Worm (Caenorhabditis elegans): ENCODE data around the gene irld-60.

Gene irld-60

DNA sequence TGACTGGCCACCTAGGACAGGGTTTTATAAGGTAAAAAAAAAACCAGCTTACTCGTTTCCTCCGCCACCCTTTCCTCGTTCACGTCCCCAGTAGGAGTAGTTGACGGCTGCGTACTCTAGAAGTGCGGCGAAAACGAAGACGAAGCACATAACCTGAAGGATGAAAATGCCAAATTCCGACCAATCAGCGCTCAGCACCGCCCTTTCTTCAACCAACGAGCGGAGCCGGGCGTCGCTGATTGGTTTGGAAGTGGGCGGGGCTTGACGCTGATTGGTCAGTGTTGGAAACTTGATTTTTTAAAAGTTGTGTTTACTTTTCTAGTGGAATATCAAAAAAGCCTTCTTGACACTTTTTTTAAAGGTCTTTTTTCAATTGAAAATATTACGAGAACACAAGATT is 23.0 kb upstream of the irld-60 start:
- TF ChIP-seq flt-1 (GFP tag; IDR thresholded peaks at IDR 0.05) (no peak), med-1 (GFP tag; optimal IDR thresholded peaks at IDR 0.05; ENCODE audit: insufficient read depth) (no peak), klf-2 (GFP tag; conservative IDR thresholded peaks at IDR 0.05) (no peak), ztf-29 (GFP tag; IDR thresholded peaks at IDR 0.05) (no peak), T22C8.4 (GFP tag; IDR thresholded peaks at IDR 0.05) (no peak), cog-1 (tag; optimal IDR thresholded peaks at IDR 0.05) (no peak), ref-1 (GFP tag; conservative IDR thresholded peaks at IDR 0.05) (no peak), tab-1 (GFP tag; IDR thresholded peaks at IDR 0.05) (no peak), ztf-23 (GFP tag; IDR thresholded peaks at IDR 0.05) (no peak)

DNA sequence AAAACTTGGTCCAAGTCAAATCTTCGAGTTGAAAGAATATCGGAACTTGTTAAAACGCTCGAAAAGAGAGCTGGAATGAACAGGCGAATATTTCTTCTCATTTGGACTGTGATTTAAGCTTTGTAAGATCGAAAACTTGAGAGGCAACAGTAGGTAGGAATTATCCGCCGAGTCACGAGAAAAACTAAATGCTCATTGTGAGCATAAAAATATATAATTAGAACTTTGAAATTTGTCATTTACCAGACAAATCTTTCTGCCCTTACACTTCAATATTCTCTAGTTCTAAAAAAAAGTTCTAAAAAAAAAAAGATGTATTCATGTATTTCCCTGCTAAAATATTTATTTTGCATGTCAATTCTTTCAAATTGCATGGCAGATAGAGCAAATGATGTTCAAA is 13.5 kb upstream of the irld-60 start, which contains the start of the genes irld-19 and irld-61:
TSS of gene irld-19 (minus strand) at position 101 of the 400 bp plus-strand sequence.
TSS of gene irld-61 (plus strand) at position 313 of the 400 bp plus-strand sequence.
- no peak for TF ChIP-seq flt-1 (GFP tag; IDR thresholded peaks at IDR 0.05)
- TF ChIP-seq ref-1 (GFP tag; conservative IDR thresholded peaks at IDR 0.05): no peak

DNA sequence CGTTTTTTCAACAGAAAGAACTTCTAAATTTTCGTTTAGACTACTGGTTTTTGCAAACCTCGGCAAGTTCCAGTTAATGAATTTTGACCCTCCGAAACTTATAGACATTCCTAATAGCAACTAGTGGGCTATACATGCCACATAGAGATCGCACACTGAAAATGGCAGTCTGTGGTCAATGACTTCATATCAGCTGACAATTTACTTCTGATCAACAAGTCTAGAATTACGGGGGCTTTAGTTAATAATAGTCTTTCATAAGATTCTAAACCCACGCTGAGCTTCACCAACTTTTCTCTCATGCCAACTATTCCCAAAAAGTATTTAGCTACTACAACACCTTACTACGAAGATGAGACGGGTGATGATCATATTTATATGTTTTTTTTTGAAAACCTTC is 6.6 kb upstream of the irld-60 start, which contains the start of gene srw-9:
TSS of gene srw-9 (plus strand) at position 301 of the 400 bp plus-strand sequence.
- TF ChIP-seq klf-2 (GFP tag; conservative IDR thresholded peaks at IDR 0.05): no peak
- no peak for TF ChIP-seq flt-1 (GFP tag; IDR thresholded peaks at IDR 0.05)

DNA sequence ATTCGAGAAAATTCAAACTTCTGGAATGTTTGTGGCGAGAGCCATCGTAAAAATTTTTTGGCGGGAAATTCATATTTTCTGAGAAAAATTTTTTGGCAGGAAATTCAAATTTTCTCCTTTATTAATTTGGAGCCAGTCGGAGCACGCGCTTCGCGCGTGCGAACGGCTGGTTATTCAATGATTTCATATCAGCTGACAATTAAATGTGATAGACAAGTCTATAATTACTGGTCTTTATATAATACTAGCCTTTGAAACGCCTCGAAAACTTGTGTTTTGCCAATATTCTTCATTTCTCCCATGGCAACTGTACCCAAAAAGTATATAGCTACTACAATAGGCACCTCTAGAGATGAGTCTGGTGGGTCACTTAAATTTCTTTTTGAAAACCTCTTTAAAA is 4.3 kb upstream of the irld-60 start, which contains the start of gene srw-10:
TSS of gene srw-10 (plus strand) at position 301 of the 400 bp plus-strand sequence.
- TF ChIP-seq T22C8.4 (GFP tag; IDR thresholded peaks at IDR 0.05): no peak
- TF ChIP-seq flt-1 (GFP tag; IDR thresholded peaks at IDR 0.05): no peak
- TF ChIP-seq ztf-29 (GFP tag; IDR thresholded peaks at IDR 0.05): no peak
- TF ChIP-seq cog-1 (tag; optimal IDR thresholded peaks at IDR 0.05): no peak
- no peak for TF ChIP-seq ref-1 (GFP tag; conservative IDR thresholded peaks at IDR 0.05)
- no peak for TF ChIP-seq ztf-23 (GFP tag; IDR thresholded peaks at IDR 0.05)
- TF ChIP-seq tab-1 (GFP tag; IDR thresholded peaks at IDR 0.05): no peak
- no peak for TF ChIP-seq klf-2 (GFP tag; conservative IDR thresholded peaks at IDR 0.05)
- no peak for TF ChIP-seq med-1 (GFP tag; optimal IDR thresholded peaks at IDR 0.05; ENCODE audit: insufficient read depth)

DNA sequence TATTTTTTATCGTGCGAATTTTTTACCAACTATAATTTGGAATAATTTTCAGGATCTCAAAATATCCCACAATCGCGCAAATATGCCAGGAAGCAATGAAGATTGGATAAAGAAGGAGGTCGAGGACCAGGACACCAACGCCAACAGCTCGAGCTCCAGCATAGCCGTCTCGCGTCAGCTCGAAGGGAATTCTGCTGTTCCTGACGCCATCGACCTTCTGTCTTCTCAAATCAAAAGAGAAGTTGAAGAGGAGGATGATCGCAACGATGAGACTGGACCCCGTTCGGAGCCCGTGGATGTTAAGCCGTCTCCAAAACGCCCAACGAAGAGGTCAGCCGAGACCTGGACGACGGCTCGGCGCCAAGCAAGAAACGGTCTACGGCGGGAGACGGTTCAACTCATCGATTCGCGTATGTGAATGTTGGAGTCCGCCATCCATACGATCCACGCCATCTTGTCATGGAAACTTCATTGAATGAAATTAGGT is 4.3 kb downstream of the irld-60 start, which contains the start of gene Y111B2A.21:
TSS of gene Y111B2A.21 (plus strand) at position 51 of the 487 bp plus-strand sequence.
- no peak for TF ChIP-seq ztf-29 (GFP tag; IDR thresholded peaks at IDR 0.05)
- TF ChIP-seq cog-1 (tag; optimal IDR thresholded peaks at IDR 0.05): no peak
- TF ChIP-seq ref-1 (GFP tag; conservative IDR thresholded peaks at IDR 0.05): no peak
- TF ChIP-seq klf-2 (GFP tag; conservative IDR thresholded peaks at IDR 0.05): no peak

DNA sequence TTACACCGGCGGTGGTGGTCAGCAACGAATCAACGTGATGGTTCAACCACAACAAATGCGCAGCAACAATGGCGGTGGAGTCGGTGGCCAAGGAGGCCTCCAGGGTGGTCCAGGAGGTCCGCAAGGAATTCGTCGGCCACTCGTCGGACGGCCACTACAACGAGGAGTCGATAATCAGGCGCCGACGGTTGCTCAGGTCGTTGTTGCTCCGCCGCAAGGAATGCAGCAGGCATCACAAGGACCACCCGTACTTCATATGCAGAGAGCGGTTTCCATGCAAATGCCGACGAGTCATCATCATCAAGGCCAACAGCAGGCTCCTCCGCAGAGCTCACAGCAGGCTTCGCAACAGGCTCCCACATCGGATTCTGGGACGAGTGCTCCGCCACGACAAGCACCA is 7.2 kb downstream of the irld-60 start:
- TF ChIP-seq med-1 (GFP tag; optimal IDR thresholded peaks at IDR 0.05; ENCODE audit: insufficient read depth): no peak
- TF ChIP-seq T22C8.4 (GFP tag; IDR thresholded peaks at IDR 0.05): no peak
- TF ChIP-seq klf-2 (GFP tag; conservative IDR thresholded peaks at IDR 0.05): no peak
- TF ChIP-seq ztf-29 (GFP tag; IDR thresholded peaks at IDR 0.05): no peak
- TF ChIP-seq tab-1 (GFP tag; IDR thresholded peaks at IDR 0.05): no peak
- TF ChIP-seq ztf-23 (GFP tag; IDR thresholded peaks at IDR 0.05): no peak
- no peak for TF ChIP-seq flt-1 (GFP tag; IDR thresholded peaks at IDR 0.05)
- TF ChIP-seq cog-1 (tag; optimal IDR thresholded peaks at IDR 0.05): no peak
- TF ChIP-seq ref-1 (GFP tag; conservative IDR thresholded peaks at IDR 0.05): no peak

DNA sequence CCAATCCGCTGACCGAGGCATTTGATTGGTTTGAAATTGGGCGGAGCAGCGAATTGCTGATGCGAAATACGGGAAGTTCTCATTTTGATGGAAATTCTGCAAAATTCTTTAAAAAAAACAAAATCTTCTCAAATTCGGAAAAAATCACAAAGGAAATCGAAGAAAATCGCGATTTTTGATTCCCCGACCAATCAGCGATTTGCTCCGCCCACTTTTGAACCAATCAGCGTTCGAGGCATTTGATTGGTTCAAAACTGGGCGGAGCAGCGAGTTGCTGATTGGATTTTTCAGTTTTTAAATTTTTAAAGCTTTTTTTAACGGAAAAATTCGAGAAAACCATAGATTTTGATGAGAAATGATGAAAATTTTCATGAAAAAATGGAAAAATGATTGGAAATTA is 10.4 kb downstream of the irld-60 start:
- no peak for TF ChIP-seq tab-1 (GFP tag; IDR thresholded peaks at IDR 0.05)
- no peak for TF ChIP-seq ztf-23 (GFP tag; IDR thresholded peaks at IDR 0.05)
- no peak for TF ChIP-seq cog-1 (tag; optimal IDR thresholded peaks at IDR 0.05)
- TF ChIP-seq med-1 (GFP tag; optimal IDR thresholded peaks at IDR 0.05; ENCODE audit: insufficient read depth): no peak
- TF ChIP-seq ref-1 (GFP tag; conservative IDR thresholded peaks at IDR 0.05): no peak
- TF ChIP-seq flt-1 (GFP tag; IDR thresholded peaks at IDR 0.05): no peak
- no peak for TF ChIP-seq T22C8.4 (GFP tag; IDR thresholded peaks at IDR 0.05)
- TF ChIP-seq klf-2 (GFP tag; conservative IDR thresholded peaks at IDR 0.05): no peak
- no peak for TF ChIP-seq ztf-29 (GFP tag; IDR thresholded peaks at IDR 0.05)

DNA sequence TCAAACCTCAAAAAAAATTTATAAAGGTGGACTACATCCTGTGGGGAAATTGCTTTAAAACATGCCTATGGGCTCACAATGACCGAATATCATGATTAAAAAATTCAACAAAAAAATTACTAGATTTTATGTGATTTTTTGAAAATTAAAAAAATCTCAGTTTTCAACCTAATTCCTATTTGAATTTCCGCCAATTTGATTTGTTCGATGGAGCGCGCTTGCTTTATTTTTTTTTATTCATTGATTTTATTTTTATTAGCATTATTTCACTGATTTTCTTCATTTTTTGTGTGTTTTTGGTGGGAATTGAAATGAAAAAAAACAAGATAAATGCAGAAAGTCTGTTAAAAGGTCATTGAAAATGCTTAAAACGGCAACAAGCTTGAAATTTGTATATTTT is 11.8 kb downstream of the irld-60 start:
- TF ChIP-seq ref-1 (GFP tag; conservative IDR thresholded peaks at IDR 0.05): no peak
- TF ChIP-seq ztf-23 (GFP tag; IDR thresholded peaks at IDR 0.05): no peak
- TF ChIP-seq T22C8.4 (GFP tag; IDR thresholded peaks at IDR 0.05): no peak
- no peak for TF ChIP-seq ztf-29 (GFP tag; IDR thresholded peaks at IDR 0.05)
- TF ChIP-seq cog-1 (tag; optimal IDR thresholded peaks at IDR 0.05): no peak

DNA sequence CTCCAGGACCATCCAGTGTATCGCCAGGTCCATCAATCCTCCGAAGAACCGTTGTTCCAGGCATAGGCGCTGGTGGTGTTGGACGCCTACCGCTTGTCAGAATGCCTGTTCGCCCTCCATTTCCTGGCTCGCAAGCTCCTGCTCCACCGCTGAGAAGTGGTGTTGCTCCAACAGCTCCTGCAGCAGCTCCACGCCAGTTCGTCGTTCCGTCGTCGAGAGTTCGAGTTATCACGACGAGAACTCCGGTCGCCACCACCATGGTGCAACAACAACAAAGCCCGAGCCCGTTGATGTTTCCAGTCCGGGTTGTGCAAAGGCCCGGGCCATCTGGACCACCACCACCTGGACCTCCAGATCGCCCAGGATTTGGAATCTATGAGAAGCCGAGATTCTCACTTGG is 22.6 kb downstream of the irld-60 start:
- TF ChIP-seq ztf-23 (GFP tag; IDR thresholded peaks at IDR 0.05) (no peak), ztf-29 (GFP tag; IDR thresholded peaks at IDR 0.05) (no peak), med-1 (GFP tag; optimal IDR thresholded peaks at IDR 0.05; ENCODE audit: insufficient read depth) (no peak), T22C8.4 (GFP tag; IDR thresholded peaks at IDR 0.05) (no peak), klf-2 (GFP tag; conservative IDR thresholded peaks at IDR 0.05) (no peak), ref-1 (GFP tag; conservative IDR thresholded peaks at IDR 0.05) (no peak), cog-1 (tag; optimal IDR thresholded peaks at IDR 0.05) (no peak), tab-1 (GFP tag; IDR thresholded peaks at IDR 0.05) (no peak), flt-1 (GFP tag; IDR thresholded peaks at IDR 0.05) (no peak)

DNA sequence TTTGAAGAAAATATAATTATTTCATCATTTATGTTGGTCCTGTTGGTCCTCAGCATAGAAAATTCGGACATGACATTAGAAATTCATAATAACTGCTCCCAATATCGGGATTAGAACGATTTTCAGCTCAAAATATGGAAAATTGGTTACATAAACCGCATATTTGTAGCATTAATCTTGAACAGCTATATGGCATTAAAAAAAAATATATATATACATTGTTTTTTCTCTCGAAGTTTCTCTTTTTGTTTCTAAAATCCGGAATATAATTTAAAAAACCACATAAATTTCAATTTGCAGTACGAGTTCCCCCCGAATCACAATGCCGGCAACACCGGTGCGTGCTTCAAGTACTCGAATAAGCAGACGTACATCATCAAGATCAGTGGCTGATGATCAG is 36.5 kb downstream of the irld-60 start, which contains the start of gene ssl-1:
TSS of gene ssl-1 (plus strand) at position 301 of the 400 bp plus-strand sequence.
- TF ChIP-seq ztf-23 (GFP tag; IDR thresholded peaks at IDR 0.05) (no peak), cog-1 (tag; optimal IDR thresholded peaks at IDR 0.05) (no peak), klf-2 (GFP tag; conservative IDR thresholded peaks at IDR 0.05) (no peak), tab-1 (GFP tag; IDR thresholded peaks at IDR 0.05) (no peak)

DNA sequence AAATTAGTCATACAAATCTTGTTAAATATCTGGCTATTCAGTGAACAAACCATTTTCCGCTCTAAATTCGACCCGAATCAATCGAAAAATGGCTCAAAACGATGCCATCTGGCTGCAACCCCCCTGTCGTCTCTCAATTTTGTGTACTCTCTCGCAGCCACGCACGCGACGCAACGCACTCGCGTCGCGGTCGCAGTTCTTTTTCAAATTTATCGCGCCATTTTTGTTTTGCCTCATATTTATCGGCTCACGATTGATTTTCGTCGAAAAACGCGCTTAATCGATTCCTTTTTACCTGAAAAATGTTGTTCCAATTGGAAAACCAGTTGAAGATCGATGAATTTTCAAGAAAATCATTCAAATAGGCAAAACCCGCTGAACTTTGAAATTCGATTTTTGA is 36.9 kb downstream of the irld-60 start:
- TF ChIP-seq T22C8.4 (GFP tag; IDR thresholded peaks at IDR 0.05): no peak
- TF ChIP-seq ref-1 (GFP tag; conservative IDR thresholded peaks at IDR 0.05): no peak
- no peak for TF ChIP-seq flt-1 (GFP tag; IDR thresholded peaks at IDR 0.05)

Measured in whole organism, midembryonic.